Fruit fly (Drosophila melanogaster) whole organism, embryonic: ENCODE results near the gene CG13039.

Source experiments
- Aef1 ChIP-seq: fragments of 200-800 bp; sonication (Bioruptor generic); IDR thresholded peaks from 3 replicates; pipeline ENCODE4 v1.3.6; 2022; ENCODE audit warnings: missing biosample characterization, missing genetic modification characterization
- Atf6 ChIP-seq: fragments of 200-800 bp; sonication (Bioruptor generic); IDR thresholded peaks from 2 replicates; pipeline ENCODE4 v1.3.6; 2022; ENCODE audit warnings: missing biosample characterization, missing genetic modification characterization
- B-H2 ChIP-seq: fragments of 200-800 bp; sonication (Bioruptor generic); optimal IDR thresholded peaks from 2 replicates; lab custom pipeline; 2018; ENCODE audit warnings: missing biosample characterization, mild to moderate bottlenecking, missing genetic modification characterization
- BtbVII ChIP-seq: fragments of 200-800 bp; sonication (Bioruptor generic); optimal IDR thresholded peaks from 3 replicates; lab custom pipeline; 2017; ENCODE audit warnings: missing biosample characterization, mild to moderate bottlenecking, missing genetic modification characterization
- CG10321 ChIP-seq: fragments of 200-800 bp; sonication (Bioruptor generic); IDR thresholded peaks from 2 replicates; pipeline ENCODE4 v1.3.6; 2022; ENCODE audit warnings: missing biosample characterization, missing genetic modification characterization
- CG10654 ChIP-seq: fragments of 200-800 bp; sonication (Bioruptor generic); optimal IDR thresholded peaks from 2 replicates; lab custom pipeline; 2016; ENCODE audit warnings: missing biosample characterization, missing genetic modification characterization
- CG10979 ChIP-seq: fragments of 200-800 bp; sonication (Bioruptor generic); optimal IDR thresholded peaks from 2 replicates; lab custom pipeline; 2018; ENCODE audit warnings: missing biosample characterization, mild to moderate bottlenecking, missing genetic modification characterization, moderate library complexity
- CG13296 ChIP-seq: fragments of 200-800 bp; sonication (Bioruptor generic); optimal IDR thresholded peaks from 3 replicates; lab custom pipeline; 2018; ENCODE audit warnings: missing biosample characterization, mild to moderate bottlenecking, missing genetic modification characterization
- CG13894 ChIP-seq: fragments of 200-800 bp; sonication (Bioruptor generic); optimal IDR thresholded peaks from 3 replicates; lab custom pipeline; 2018; ENCODE audit warnings: missing biosample characterization, mild to moderate bottlenecking, missing genetic modification characterization, moderate library complexity
- CG14050 ChIP-seq: fragments of 200-800 bp; sonication (Bioruptor generic); IDR thresholded peaks from 3 replicates; pipeline ENCODE4 v1.3.6; 2022; ENCODE audit warnings: missing biosample characterization, missing genetic modification characterization
- CG15073 ChIP-seq: fragments of 200-800 bp; sonication (Bioruptor generic); optimal IDR thresholded peaks from 2 replicates; lab custom pipeline; 2016; ENCODE audit warnings: missing biosample characterization, missing genetic modification characterization
- CG15479 ChIP-seq: fragments of 200-800 bp; sonication (Bioruptor generic); optimal IDR thresholded peaks from 3 replicates; lab custom pipeline; 2019; ENCODE audit warnings: missing biosample characterization, mild to moderate bottlenecking, missing genetic modification characterization, moderate library complexity
- CG17186 ChIP-seq: fragments of 200-800 bp; sonication (Bioruptor generic); optimal IDR thresholded peaks from 3 replicates; lab custom pipeline; 2017; ENCODE audit warnings: missing biosample characterization, missing genetic modification reagents, missing genetic modification characterization
- CG17385 ChIP-seq: fragments of 200-800 bp; sonication (Bioruptor generic); optimal IDR thresholded peaks from 3 replicates; lab custom pipeline; 2018; ENCODE audit warnings: missing biosample characterization, mild to moderate bottlenecking, missing genetic modification characterization
- CG18764 ChIP-seq: fragments of 200-800 bp; sonication (Bioruptor generic); optimal IDR thresholded peaks from 3 replicates; lab custom pipeline; 2016; ENCODE audit warnings: missing biosample characterization, missing genetic modification characterization
- CG31224 ChIP-seq: fragments of 200-800 bp; sonication (Bioruptor generic); IDR thresholded peaks from 2 replicates; pipeline ENCODE4 v1.3.6; 2022; ENCODE audit warnings: missing biosample characterization, missing genetic modification characterization
- CG31388 ChIP-seq: fragments of 200-800 bp; sonication (Bioruptor generic); optimal IDR thresholded peaks from 2 replicates; lab custom pipeline; 2016; ENCODE audit warnings: missing biosample characterization, missing genetic modification characterization
- CG34376 ChIP-seq: fragments of 200-800 bp; sonication (Bioruptor generic); optimal IDR thresholded peaks from 2 replicates; lab custom pipeline; 2018; ENCODE audit warnings: missing biosample characterization, mild to moderate bottlenecking, missing genetic modification characterization
- CG6175 ChIP-seq: fragments of 200-800 bp; sonication (Bioruptor generic); IDR thresholded peaks from 3 replicates; pipeline ENCODE4 v1.3.6; 2022; ENCODE audit warnings: missing biosample characterization, missing genetic modification characterization
- CG6689 ChIP-seq: fragments of 200-800 bp; sonication (Bioruptor generic); IDR thresholded peaks from 2 replicates; pipeline ENCODE4 v1.3.6; 2022; ENCODE audit warnings: missing biosample characterization, missing genetic modification characterization
- CG6791 ChIP-seq: fragments of 200-800 bp; sonication (Bioruptor generic); IDR thresholded peaks from 3 replicates; pipeline ENCODE4 v1.3.6; 2022; ENCODE audit warnings: missing biosample characterization, missing genetic modification characterization; ENCODE audit not compliant: partially characterized antibody
- CG8290 ChIP-seq, 3 experiments: fragments of 200-800 bp; sonication (Bioruptor generic); optimal IDR thresholded peaks; 2 replicates each; lab custom pipeline; 2016 to 2019; ENCODE audit warnings: missing biosample characterization in 3 of 3, missing genetic modification characterization in 3 of 3, mild to moderate bottlenecking in 2 of 3, moderate library complexity in 1 of 3
- CG9727 ChIP-seq: fragments of 200-800 bp; sonication (Bioruptor generic); optimal IDR thresholded peaks from 3 replicates; lab custom pipeline; 2017; ENCODE audit warnings: missing biosample characterization, mild to moderate bottlenecking, missing genetic modification characterization
- CTCF ChIP-seq: fragments of 200-800 bp; sonication (Bioruptor generic); optimal IDR thresholded peaks from 2 replicates; lab custom pipeline; 2017; ENCODE audit warnings: missing biosample characterization, mild to moderate bottlenecking, missing genetic modification characterization, moderate library complexity
- Dbx ChIP-seq: fragments of 200-800 bp; sonication (Bioruptor generic); IDR thresholded peaks from 3 replicates; pipeline ENCODE4 v1.3.6; 2022; ENCODE audit warnings: missing biosample characterization, missing genetic modification characterization
- Dip2 ChIP-seq: fragments of 200-800 bp; sonication (Bioruptor generic); IDR thresholded peaks from 2 replicates; pipeline ENCODE4 v1.3.6; 2022; ENCODE audit warnings: missing biosample characterization, missing genetic modification characterization
- ERR ChIP-seq: fragments of 200-800 bp; sonication (Bioruptor generic); optimal IDR thresholded peaks from 2 replicates; lab custom pipeline; 2016; ENCODE audit warnings: missing biosample characterization, missing genetic modification characterization
- Ets97D ChIP-seq: fragments of 200-800 bp; sonication (Bioruptor generic); optimal IDR thresholded peaks from 3 replicates; lab custom pipeline; 2016; ENCODE audit warnings: missing biosample characterization, missing genetic modification characterization
- Fer1 ChIP-seq: fragments of 200-800 bp; sonication (Bioruptor generic); optimal IDR thresholded peaks from 2 replicates; lab custom pipeline; 2017; ENCODE audit warnings: missing biosample characterization, mild to moderate bottlenecking, missing genetic modification characterization
- Gsc ChIP-seq: fragments of 200-800 bp; sonication (Bioruptor generic); IDR thresholded peaks from 2 replicates; pipeline ENCODE4 v1.3.6; 2022; ENCODE audit warnings: missing biosample characterization, missing genetic modification characterization
- NC2α ChIP-seq: fragments of 200-800 bp; sonication (Bioruptor generic); optimal IDR thresholded peaks from 2 replicates; lab custom pipeline; 2016; ENCODE audit warnings: missing biosample characterization, missing genetic modification characterization
- PHDP ChIP-seq: fragments of 200-800 bp; sonication (Bioruptor generic); optimal IDR thresholded peaks from 3 replicates; lab custom pipeline; 2018; ENCODE audit warnings: missing biosample characterization, mild to moderate bottlenecking, missing genetic modification characterization, moderate library complexity
- Trl ChIP-seq, 3 experiments: fragments of >200 bp in 2 of 3; fragments of 200-800 bp in 1 of 3; sonication (Bioruptor generic) in 1 of 3; optimal IDR thresholded peaks; 2 replicates in 1 of 3; 3 replicates in 2 of 3; lab custom pipeline; 2016 to 2017; ENCODE audit warnings: missing biosample characterization in 1 of 3, missing genetic modification characterization in 1 of 3
- ato ChIP-seq: fragments of 200-800 bp; sonication (Bioruptor generic); IDR thresholded peaks from 2 replicates; pipeline ENCODE4 v1.3.6; 2022; ENCODE audit warnings: missing biosample characterization, missing genetic modification characterization; ENCODE audit not compliant: partially characterized antibody
- btn ChIP-seq: fragments of 200-800 bp; sonication (Bioruptor generic); optimal IDR thresholded peaks from 2 replicates; lab custom pipeline; 2016; ENCODE audit warnings: missing biosample characterization, missing genetic modification characterization
- dmrt11E ChIP-seq: fragments of 200-800 bp; sonication (Bioruptor generic); optimal IDR thresholded peaks from 3 replicates; lab custom pipeline; 2018; ENCODE audit warnings: missing biosample characterization, mild to moderate bottlenecking, missing genetic modification characterization, moderate library complexity
- grn ChIP-seq: fragments of 200-800 bp; sonication (Bioruptor generic); optimal IDR thresholded peaks from 3 replicates; lab custom pipeline; 2017; ENCODE audit warnings: missing biosample characterization, missing genetic modification characterization
- mirr ChIP-seq: fragments of 200-800 bp; sonication (Bioruptor generic); optimal IDR thresholded peaks from 3 replicates; lab custom pipeline; 2018; ENCODE audit warnings: missing biosample characterization, mild to moderate bottlenecking, missing genetic modification characterization
- run ChIP-seq: fragments of 200-800 bp; sonication (Bioruptor generic); optimal IDR thresholded peaks from 3 replicates; lab custom pipeline; 2018; ENCODE audit warnings: missing biosample characterization, mild to moderate bottlenecking, missing genetic modification characterization
- salm ChIP-seq: fragments of 200-800 bp; sonication (Bioruptor generic); optimal IDR thresholded peaks from 2 replicates; lab custom pipeline; 2018; ENCODE audit warnings: missing biosample characterization, mild to moderate bottlenecking, missing genetic modification characterization
- schlank ChIP-seq: fragments of 200-800 bp; sonication (Bioruptor generic); optimal IDR thresholded peaks from 2 replicates; lab custom pipeline; 2018; ENCODE audit warnings: missing biosample characterization, mild to moderate bottlenecking, missing genetic modification characterization
- sd ChIP-seq: fragments of 200-800 bp; sonication (Bioruptor generic); optimal IDR thresholded peaks from 3 replicates; lab custom pipeline; 2018; ENCODE audit warnings: missing biosample characterization, mild to moderate bottlenecking, missing genetic modification characterization, moderate library complexity
- sens-2 ChIP-seq: fragments of 200-800 bp; sonication (Bioruptor generic); IDR thresholded peaks from 2 replicates; pipeline ENCODE4 v1.3.6; 2022; ENCODE audit warnings: missing biosample characterization, missing genetic modification characterization
- stc ChIP-seq: fragments of 200-800 bp; sonication (Bioruptor generic); IDR thresholded peaks from 2 replicates; pipeline ENCODE4 v1.3.6; 2022; ENCODE audit warnings: missing biosample characterization, missing genetic modification characterization
- tio ChIP-seq: fragments of 200-800 bp; sonication (Bioruptor generic); optimal IDR thresholded peaks from 2 replicates; lab custom pipeline; 2017; ENCODE audit warnings: missing biosample characterization, missing genetic modification characterization, inconsistent platforms
- z ChIP-seq: fragments of 200-800 bp; sonication (Bioruptor generic); IDR thresholded peaks from 3 replicates; pipeline ENCODE4 v1.3.6; 2022; ENCODE audit warnings: missing biosample characterization, missing genetic modification characterization
- zen2 ChIP-seq: fragments of 200-800 bp; sonication (Bioruptor generic); IDR thresholded peaks from 3 replicates; pipeline ENCODE4 v1.3.6; 2022; ENCODE audit warnings: missing biosample characterization, missing genetic modification characterization; ENCODE audit not compliant: partially characterized antibody
- zfh1 ChIP-seq: fragments of 200-800 bp; sonication (Bioruptor generic); IDR thresholded peaks from 3 replicates; pipeline ENCODE4 v1.3.6; 2022; ENCODE audit warnings: missing biosample characterization, missing genetic modification characterization

The CG13039 gene

DNA sequence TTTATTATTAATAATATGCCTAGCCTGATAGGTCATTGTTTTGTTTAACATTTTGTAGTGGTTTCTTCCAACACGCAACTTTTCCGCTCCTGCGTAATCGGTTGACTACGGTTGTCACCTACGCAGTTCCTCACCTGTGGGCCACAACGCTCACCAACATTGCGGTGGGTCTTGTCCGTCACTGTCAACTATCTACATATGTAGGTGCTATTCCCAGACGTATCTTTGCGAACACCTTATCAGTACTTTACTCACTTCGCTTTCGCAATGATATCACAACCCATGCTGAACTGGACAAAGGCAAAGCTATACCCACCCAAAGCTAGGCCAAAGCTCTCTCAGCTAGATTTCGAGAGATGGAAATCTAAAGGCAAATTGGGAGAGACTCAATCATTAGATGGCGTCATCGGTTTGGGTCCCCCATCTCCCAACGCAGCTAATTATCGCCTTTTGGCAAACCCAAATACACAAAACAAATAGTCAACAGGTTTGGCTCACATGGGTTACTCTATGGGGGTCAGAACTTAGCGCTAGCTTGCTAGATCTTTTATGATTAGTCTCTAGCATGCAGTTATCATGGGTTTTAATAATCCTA, 29.7 kb upstream of the CG13039 start (continued):
- TF ChIP-seq CG15479 (GFP tag; lab: Kevin White, UChicago) (no peak), CG31224 (GFP tag; lab: Robert Waterston, UW) (peak; percentile 74), schlank (tag; lab: Kevin White, UChicago) (peak; percentile 48), grn (GFP tag; lab: Kevin White, UChicago) (peak; percentile 68), mirr (GFP tag; lab: Kevin White, UChicago) (peak; percentile 97), BtbVII (GFP tag; lab: Kevin White, UChicago) (peak; percentile 45), dmrt11E (tag; lab: Kevin White, UChicago) (no peak), salm (tag; lab: Kevin White, UChicago) (no peak), Trl (optimal IDR thresholded peaks at IDR 0.05; lab: Kevin White, UChicago) (peak in 1 of 2 experiments; percentile 53), Trl (GFP tag; optimal IDR thresholded peaks at IDR 0.05; lab: Kevin White, UChicago) (no peak), CG6175 (no peak), stc (GFP tag; lab: Robert Waterston, UW) (no peak), CG10654 (GFP tag; lab: Kevin White, UChicago) (no peak), Dip2 (GFP tag; lab: Robert Waterston, UW) (no peak), CG6689 (GFP tag; lab: Robert Waterston, UW) (no peak), CG13296 (GFP tag; lab: Kevin White, UChicago) (peak; percentile 17), NC2α (GFP tag; lab: Kevin White, UChicago) (no peak), CG8290 (GFP tag; optimal IDR thresholded peaks at IDR 0.05; lab: Kevin White, UChicago) (no peak), CG8290 (tag; optimal IDR thresholded peaks at IDR 0.05; lab: Kevin White, UChicago) (peak in 1 of 2 experiments; percentile 48), CG14050 (GFP tag; lab: Robert Waterston, UW) (no peak), CG17186 (GFP tag; lab: Kevin White, UChicago) (no peak), CG13894 (tag; lab: Kevin White, UChicago) (peak; percentile 97), ERR (GFP tag; lab: Kevin White, UChicago) (no peak), Dbx (GFP tag; lab: Robert Waterston, UW) (0 out of 3 replicates have a peak, but pooled peaks have one; percentile 15), btn (GFP tag; lab: Kevin White, UChicago) (no peak), CG17385 (no peak), CG10321 (GFP tag; lab: Robert Waterston, UW) (0 out of 2 replicates have a peak, but pooled peaks have one; percentile 17), PHDP (tag; lab: Kevin White, UChicago) (peak; percentile 8), Atf6 (GFP tag; lab: Robert Waterston, UW) (peak; percentile 50; the same call in 1 of the 2 replicates), CG15073 (no peak), Gsc (GFP tag; lab: Robert Waterston, UW) (no peak), zfh1 (no peak), sens-2 (GFP tag; lab: Robert Waterston, UW) (no peak), B-H2 (GFP tag; lab: Kevin White, UChicago) (peak; percentile 46), zen2 (GFP tag; lab: Robert Waterston, UW) (no peak), CG31388 (no peak), CTCF (GFP tag; lab: Kevin White, UChicago) (no peak), sd (tag; lab: Kevin White, UChicago) (no peak), run (tag; lab: Kevin White, UChicago) (no peak), CG6791 (GFP tag; lab: Robert Waterston, UW) (no peak), CG34376 (peak; percentile 93), z (GFP tag; lab: Robert Waterston, UW) (0 out of 3 replicates have a peak, but pooled peaks have one; percentile 25), ato (GFP tag; lab: Robert Waterston, UW) (no peak), Fer1 (GFP tag; lab: Kevin White, UChicago) (peak; percentile 25), Ets97D (GFP tag; lab: Kevin White, UChicago) (no peak), CG10979 (tag; lab: Kevin White, UChicago) (no peak), Aef1 (GFP tag; lab: Robert Waterston, UW) (no peak), tio (no peak), CG18764 (no peak), CG9727 (GFP tag; lab: Kevin White, UChicago) (no peak)
